Worm (Caenorhabditis elegans) whole organism, L3 larva: ENCODE results near the gene srw-11.

Experiments used
- R02D3.7 ChIP-seq: fragments of 150-350 bp; optimal IDR thresholded peaks from 2 replicates; lab custom pipeline; 2014; ENCODE audit warnings: missing biosample characterization, missing genetic modification characterization
- ZK546.5 ChIP-seq: sonication (generic microtip); optimal IDR thresholded peaks from 2 replicates; lab custom pipeline; 2017; ENCODE audit warnings: missing biosample characterization, missing genetic modification characterization
- ceh-28 ChIP-seq: fragments of 150-350 bp; optimal IDR thresholded peaks from 2 replicates; lab custom pipeline; 2014; ENCODE audit warnings: missing biosample characterization, missing genetic modification reagents, missing genetic modification characterization
- daf-12 ChIP-seq: fragments of 150-350 bp; optimal IDR thresholded peaks from 2 replicates; lab custom pipeline; 2014; ENCODE audit warnings: missing biosample characterization, missing genetic modification reagents, missing genetic modification characterization
- egl-27 ChIP-seq: sonication (generic microtip); optimal IDR thresholded peaks from 4 replicates; lab custom pipeline; 2017; ENCODE audit warnings: missing biosample characterization, missing genetic modification reagents, missing genetic modification characterization
- egl-5 ChIP-seq: fragments of 150-350 bp; optimal IDR thresholded peaks from 2 replicates; lab custom pipeline; 2017; ENCODE audit warnings: missing biosample characterization, missing genetic modification reagents, missing genetic modification characterization, inconsistent platforms
- elt-1 ChIP-seq: fragments of 150-350 bp; optimal IDR thresholded peaks from 2 replicates; lab custom pipeline; 2014; ENCODE audit warnings: missing biosample characterization, missing genetic modification characterization
- elt-2 ChIP-seq: sonication (generic microtip); optimal IDR thresholded peaks from 2 replicates; lab custom pipeline; 2016; ENCODE audit warnings: missing genetic modification reagents, mild to moderate bottlenecking, missing genetic modification characterization, missing compliant biosample characterization
- elt-3 ChIP-seq, 3 experiments: fragments of 150-350 bp in 1 of 3; sonication (generic microtip) in 2 of 3; optimal IDR thresholded peaks; 2 replicates in 2 of 3; 4 replicates in 1 of 3; lab custom pipeline; 2014 to 2017; ENCODE audit warnings: missing biosample characterization in 3 of 3, missing genetic modification characterization in 3 of 3
- fkh-10 ChIP-seq: sonication (generic microtip); optimal IDR thresholded peaks from 2 replicates; lab custom pipeline; 2017; ENCODE audit warnings: missing biosample characterization, missing genetic modification reagents, missing genetic modification characterization
- fkh-2 ChIP-seq: fragments of 150-350 bp; optimal IDR thresholded peaks from 2 replicates; lab custom pipeline; 2014; ENCODE audit warnings: missing biosample characterization, missing genetic modification reagents, missing genetic modification characterization
- fos-1 ChIP-seq: fragments of 150-350 bp; optimal IDR thresholded peaks from 2 replicates; lab custom pipeline; 2014; ENCODE audit warnings: missing biosample characterization, missing genetic modification characterization
- hmg-11 ChIP-seq: sonication (generic microtip); optimal IDR thresholded peaks from 2 replicates; lab custom pipeline; 2016; ENCODE audit warnings: missing genetic modification characterization, missing compliant biosample characterization
- jun-1 ChIP-seq: fragments of 150-350 bp; optimal IDR thresholded peaks from 2 replicates; lab custom pipeline; 2014; ENCODE audit warnings: missing biosample characterization, missing genetic modification reagents, missing genetic modification characterization
- lin-15B ChIP-seq: fragments of 150-350 bp; optimal IDR thresholded peaks from 2 replicates; lab custom pipeline; 2014; ENCODE audit warnings: missing biosample characterization, missing genetic modification characterization
- lin-39 ChIP-seq: fragments of 150-350 bp; optimal IDR thresholded peaks from 2 replicates; lab custom pipeline; 2018; ENCODE audit warnings: missing biosample characterization, missing genetic modification reagents, missing genetic modification characterization
- lsy-12 ChIP-seq: sonication (generic microtip); optimal IDR thresholded peaks from 2 replicates; lab custom pipeline; 2016; ENCODE audit warnings: mild to moderate bottlenecking, missing genetic modification characterization, missing compliant biosample characterization
- mdl-1 ChIP-seq: fragments of 150-350 bp; optimal IDR thresholded peaks from 2 replicates; lab custom pipeline; 2014; ENCODE audit warnings: missing biosample characterization, missing genetic modification characterization
- mml-1 ChIP-seq: fragments of 150-350 bp; sonication (generic microtip); optimal IDR thresholded peaks from 3 replicates; lab custom pipeline; 2014; ENCODE audit warnings: missing biosample characterization, missing genetic modification characterization
- nfya-1 ChIP-seq: sonication (generic microtip); optimal IDR thresholded peaks from 2 replicates; lab custom pipeline; 2017; ENCODE audit warnings: missing genetic modification characterization, mild to moderate bottlenecking, missing compliant biosample characterization, antibody characterized with exemption, moderate library complexity; ENCODE audit not compliant: insufficient read depth
- nhr-11 ChIP-seq: fragments of 150-350 bp; optimal IDR thresholded peaks from 2 replicates; lab custom pipeline; 2014; ENCODE audit warnings: missing biosample characterization, missing genetic modification characterization
- nhr-12 ChIP-seq: fragments of 150-350 bp; optimal IDR thresholded peaks from 2 replicates; lab custom pipeline; 2014; ENCODE audit warnings: missing biosample characterization, missing genetic modification characterization
- nhr-23 ChIP-seq: fragments of 150-350 bp; optimal IDR thresholded peaks from 2 replicates; lab custom pipeline; 2014; ENCODE audit warnings: missing biosample characterization, missing genetic modification reagents, missing genetic modification characterization
- nhr-237 ChIP-seq: fragments of 150-350 bp; optimal IDR thresholded peaks from 2 replicates; lab custom pipeline; 2014; ENCODE audit warnings: missing biosample characterization, missing genetic modification characterization
- nhr-25 ChIP-seq: sonication (generic microtip); optimal IDR thresholded peaks from 2 replicates; lab custom pipeline; 2017; ENCODE audit warnings: missing biosample characterization, missing genetic modification characterization
- nhr-28 ChIP-seq: fragments of 150-350 bp; optimal IDR thresholded peaks from 2 replicates; lab custom pipeline; 2014; ENCODE audit warnings: missing biosample characterization, missing genetic modification characterization
- nhr-43 ChIP-seq: sonication (generic microtip); optimal IDR thresholded peaks from 2 replicates; lab custom pipeline; 2016; ENCODE audit warnings: mild to moderate bottlenecking, missing genetic modification characterization, missing compliant biosample characterization; ENCODE audit not compliant: poor library complexity, severe bottlenecking
- nhr-67 ChIP-seq: fragments of 150-350 bp; optimal IDR thresholded peaks from 2 replicates; lab custom pipeline; 2014; ENCODE audit warnings: missing biosample characterization, missing genetic modification characterization
- nhr-76 ChIP-seq: fragments of 150-350 bp; sonication (generic microtip); optimal IDR thresholded peaks from 5 replicates; lab custom pipeline; 2014; ENCODE audit warnings: missing biosample characterization, missing genetic modification characterization
- pha-4 ChIP-seq: fragments of 150-350 bp; optimal IDR thresholded peaks from 2 replicates; lab custom pipeline; 2014; ENCODE audit warnings: missing biosample characterization, missing genetic modification reagents, missing genetic modification characterization
- pqm-1 ChIP-seq: fragments of 150-350 bp; optimal IDR thresholded peaks from 2 replicates; lab custom pipeline; 2017; ENCODE audit warnings: missing biosample characterization, missing genetic modification characterization, inconsistent platforms
- skn-1 ChIP-seq: fragments of 150-350 bp; optimal IDR thresholded peaks from 2 replicates; lab custom pipeline; 2014; ENCODE audit warnings: missing biosample characterization, missing genetic modification characterization
- snpc-4 ChIP-seq: fragments of 150-350 bp; optimal IDR thresholded peaks from 2 replicates; lab custom pipeline; 2014; ENCODE audit warnings: missing biosample characterization, missing genetic modification characterization
- unc-62 ChIP-seq: fragments of 150-350 bp; sonication (generic microtip); optimal IDR thresholded peaks from 4 replicates; lab custom pipeline; 2014; ENCODE audit warnings: missing biosample characterization, missing genetic modification reagents, missing genetic modification characterization
- zag-1 ChIP-seq: fragments of 150-350 bp; optimal IDR thresholded peaks from 2 replicates; lab custom pipeline; 2014; ENCODE audit warnings: missing biosample characterization, missing genetic modification characterization
- ztf-11 ChIP-seq: fragments of 150-350 bp; optimal IDR thresholded peaks from 2 replicates; lab custom pipeline; 2014; ENCODE audit warnings: missing biosample characterization, missing genetic modification characterization
- ztf-4 ChIP-seq: fragments of 150-350 bp; optimal IDR thresholded peaks from 2 replicates; lab custom pipeline; 2014; ENCODE audit warnings: missing biosample characterization, missing genetic modification characterization

srw-11 gene

ce11 chrV:15240215-15240614 lies at the start of gene srw-11:
Gene srw-11 (minus strand): TSS chrV:15240315.
- TF ChIP-seq egl-27 (no peak), elt-2 (tag; lab: Kevin White, UChicago) (no peak), nhr-237 (no peak), nhr-67 (tag; lab: Kevin White, UChicago) (no peak), nhr-76 (no peak), fkh-2 (tag; lab: Kevin White, UChicago) (no peak), pqm-1 (tag; lab: Kevin White, UChicago) (no peak), unc-62 (no peak), elt-1 (tag; lab: Kevin White, UChicago) (no peak), lsy-12 (tag; lab: Kevin White, UChicago) (no peak), nhr-12 (tag; lab: Kevin White, UChicago) (no peak), nhr-43 (tag; lab: Kevin White, UChicago) (no peak), mml-1 (tag; lab: Kevin White, UChicago) (no peak), ceh-28 (tag; lab: Kevin White, UChicago) (no peak), pha-4 (tag; lab: Kevin White, UChicago) (no peak), ZK546.5 (no peak), nhr-23 (no peak)

- TF ChIP-seq nhr-25 (tag; lab: Kevin White, UChicago) (peak; percentile 19), pqm-1 (tag; lab: Kevin White, UChicago) (no peak), R02D3.7 (no peak)
Measured at ce11 chrV:15287856-15288255, 47.7 kb upstream of the srw-11 start, which contains the start of gene cyp-34A1. Gene cyp-34A1 (minus strand): TSS chrV:15287956.

- no peak for TF ChIP-seq ZK546.5
- peak; percentile 74 for TF ChIP-seq nhr-25 (tag; lab: Kevin White, UChicago)
- TF ChIP-seq nhr-28, result no peak
- no peak for TF ChIP-seq skn-1 (tag; lab: Kevin White, UChicago)
Measured at ce11 chrV:15285984-15286383, 45.9 kb upstream of the srw-11 start.

ce11 chrV:15281279-15281949 lies 41.3 kb upstream of the srw-11 start, which contains the start of the genes srw-19 and srx-51:
Gene srw-19 (minus strand): TSS chrV:15281379.
Gene srx-51 (plus strand): TSS chrV:15281899.
- TF ChIP-seq nhr-12 (tag; lab: Kevin White, UChicago), result no peak
- no peak for TF ChIP-seq nhr-25 (tag; lab: Kevin White, UChicago)
- TF ChIP-seq fkh-10 (GFP tag; lab: Kevin White, UChicago), result no peak
- no peak for TF ChIP-seq nhr-67 (tag; lab: Kevin White, UChicago)
- no peak for TF ChIP-seq hmg-11
- TF ChIP-seq nhr-11 (tag; lab: Kevin White, UChicago), result no peak
- no peak for TF ChIP-seq unc-62
- TF ChIP-seq lin-15B (tag; lab: Kevin White, UChicago), result no peak
- TF ChIP-seq jun-1 (tag; lab: Kevin White, UChicago), result no peak
- no peak for TF ChIP-seq egl-5
- TF ChIP-seq zag-1 (tag; lab: Kevin White, UChicago), result no peak
- no peak for TF ChIP-seq pqm-1 (tag; lab: Kevin White, UChicago)
- TF ChIP-seq ztf-11 (tag; lab: Kevin White, UChicago), result no peak

- TF ChIP-seq nhr-25 (tag; lab: Kevin White, UChicago) (no peak), daf-12 (tag; lab: Kevin White, UChicago) (no peak), elt-3 (tag; optimal IDR thresholded peaks at IDR 0.05; lab: Kevin White, UChicago) (no peak), nhr-237 (no peak), fos-1 (tag; lab: Kevin White, UChicago) (no peak), ztf-11 (tag; lab: Kevin White, UChicago) (no peak), nhr-43 (tag; lab: Kevin White, UChicago) (no peak), mdl-1 (tag; lab: Kevin White, UChicago) (no peak), snpc-4 (no peak), lin-39 (tag; lab: Kevin White, UChicago) (no peak), nfya-1 (tag; lab: Kevin White, UChicago) (no peak), ztf-4 (tag; lab: Kevin White, UChicago) (no peak), elt-2 (tag; lab: Kevin White, UChicago) (no peak), ceh-28 (tag; lab: Kevin White, UChicago) (no peak), nhr-12 (tag; lab: Kevin White, UChicago) (no peak)
Measured at ce11 chrV:15276915-15277314, 36.8 kb upstream of the srw-11 start, which contains the start of gene srw-17. Gene srw-17 (minus strand): TSS chrV:15277015.
